Worm (Caenorhabditis elegans): ENCODE measurements around the gene tbc-6.

Gene tbc-6

DNA sequence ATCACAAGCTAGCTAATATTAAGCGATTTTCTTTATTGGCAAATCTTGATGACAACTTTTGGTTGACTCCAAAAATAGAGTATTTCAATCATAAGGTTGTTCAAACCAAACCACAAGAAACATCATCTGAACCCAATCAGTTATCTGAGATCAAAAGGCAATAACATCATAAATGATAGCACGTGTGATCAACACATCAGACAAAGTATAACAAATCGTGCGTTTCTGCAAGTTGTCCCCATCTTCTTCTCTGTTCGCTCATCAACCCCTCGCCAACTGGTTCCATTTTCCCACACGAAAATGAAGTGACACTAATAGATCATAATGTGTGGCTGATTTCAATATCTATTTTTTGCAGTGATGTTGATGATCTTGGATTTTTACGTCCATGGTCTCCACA, 1.4 kb downstream of the tbc-6 start (continued):
- TF ChIP-seq nhr-41 (GFP tag; IDR thresholded peaks at IDR 0.05), result peak; percentile 14; the same call in 1 of the 2 replicates
- no peak for TF ChIP-seq attf-4 (tag; optimal IDR thresholded peaks at IDR 0.05)
- peak; percentile 89 for TF ChIP-seq hlh-11 (tag; optimal IDR thresholded peaks at IDR 0.05)
- no peak for TF ChIP-seq lim-7 (GFP tag; IDR thresholded peaks at IDR 0.05)
- no peak for TF ChIP-seq ceh-44 (GFP tag; IDR thresholded peaks at IDR 0.05)
- no peak for TF ChIP-seq F49E8.2 (tag; optimal IDR thresholded peaks at IDR 0.05; ENCODE audit: borderline replicate concordance)
- peak; percentile 40 for TF ChIP-seq egl-27 (tag; optimal IDR thresholded peaks at IDR 0.05)
- TF ChIP-seq nhr-77 (tag; optimal IDR thresholded peaks at IDR 0.05), result peak; percentile 76
- TF ChIP-seq arid-1 (GFP tag; conservative IDR thresholded peaks at IDR 0.05), result no peak
- peak; percentile 54 for TF ChIP-seq mep-1 (tag; optimal IDR thresholded peaks at IDR 0.05)
- TF ChIP-seq mes-2 (tag; optimal IDR thresholded peaks at IDR 0.05; ENCODE audit: poor library complexity, severe bottlenecking), result peak; percentile 20
- TF ChIP-seq hlh-30 (tag; optimal IDR thresholded peaks at IDR 0.05; ENCODE audit: insufficient read depth), result peak; percentile 89
- no peak for TF ChIP-seq tag-97 (GFP tag; IDR thresholded peaks at IDR 0.05)
- TF ChIP-seq ceh-82 (tag; optimal IDR thresholded peaks at IDR 0.05), result no peak
- TF ChIP-seq mdl-1 (tag; optimal IDR thresholded peaks at IDR 0.05), result peak; percentile 73 to 97
- no peak for TF ChIP-seq set-16 (GFP tag; IDR thresholded peaks at IDR 0.05)
- no peak for TF ChIP-seq ces-1 (GFP tag; optimal IDR thresholded peaks at IDR 0.05)
- no peak for TF ChIP-seq php-3 (GFP tag; IDR thresholded peaks at IDR 0.05)
- TF ChIP-seq R02D3.7 (tag; optimal IDR thresholded peaks at IDR 0.05), result no peak
- TF ChIP-seq daf-19 (GFP tag; conservative IDR thresholded peaks at IDR 0.05), result no peak
- TF ChIP-seq hmg-1.1 (GFP tag; IDR thresholded peaks at IDR 0.05), result 0 out of 2 replicates have a peak, but pooled peaks have one; percentile 13
- TF ChIP-seq daf-12 (tag; optimal IDR thresholded peaks at IDR 0.05), result no peak
- no peak for TF ChIP-seq lin-39 (tag; optimal IDR thresholded peaks at IDR 0.05)
- TF ChIP-seq dmd-8 (GFP tag; IDR thresholded peaks at IDR 0.05), result no peak
- TF ChIP-seq saeg-2 (GFP tag; IDR thresholded peaks at IDR 0.05), result no peak
- no peak for TF ChIP-seq spr-1 (tag; optimal IDR thresholded peaks at IDR 0.05)
- peak; percentile 84 for TF ChIP-seq cey-2 (tag; optimal IDR thresholded peaks at IDR 0.05; ENCODE audit: borderline replicate concordance, insufficient read depth)
- TF ChIP-seq lin-29 (GFP tag; IDR thresholded peaks at IDR 0.05), result no peak
- no peak for TF ChIP-seq lin-38 (GFP tag; IDR thresholded peaks at IDR 0.05)
- peak; percentile 3 for TF ChIP-seq nhr-76 (tag; optimal IDR thresholded peaks at IDR 0.05)
- TF ChIP-seq skn-1 (tag; optimal IDR thresholded peaks at IDR 0.05), result no peak
- no peak for TF ChIP-seq sdz-12 (GFP tag; optimal IDR thresholded peaks at IDR 0.05)
- TF ChIP-seq madf-9 (GFP tag; conservative IDR thresholded peaks at IDR 0.05), result no peak
- no peak for TF ChIP-seq ZK546.5 (tag; optimal IDR thresholded peaks at IDR 0.05)
- TF ChIP-seq lin-15B (tag; optimal IDR thresholded peaks at IDR 0.05), result no peak
- TF ChIP-seq gei-8 (GFP tag; optimal IDR thresholded peaks at IDR 0.05), result no peak
- TF ChIP-seq T26A8.4 (GFP tag; IDR thresholded peaks at IDR 0.05), result 0 out of 2 replicates have a peak, but pooled peaks have one; percentile 20
- TF ChIP-seq ama-1 (optimal IDR thresholded peaks at IDR 0.05), result no peak
- TF ChIP-seq nhr-48 (tag; optimal IDR thresholded peaks at IDR 0.05), result peak; percentile 81
- no peak for TF ChIP-seq T20F7.1 (GFP tag; optimal IDR thresholded peaks at IDR 0.05)
- no peak for TF ChIP-seq zag-1 (tag; optimal IDR thresholded peaks at IDR 0.05)
- no peak for TF ChIP-seq nhr-102 (tag; optimal IDR thresholded peaks at IDR 0.05)
- TF ChIP-seq zip-11 (GFP tag; IDR thresholded peaks at IDR 0.05), result no peak
- TF ChIP-seq unc-130 (GFP tag; optimal IDR thresholded peaks at IDR 0.05), result no peak
- no peak for TF ChIP-seq D1046.2 (GFP tag; IDR thresholded peaks at IDR 0.05)
- TF ChIP-seq zfp-2 (tag; optimal IDR thresholded peaks at IDR 0.05), result no peak
- TF ChIP-seq egl-43 (GFP tag; IDR thresholded peaks at IDR 0.05), result no peak
- no peak for TF ChIP-seq F44E2.7 (GFP tag; IDR thresholded peaks at IDR 0.05)
- TF ChIP-seq unc-62 (GFP tag; optimal IDR thresholded peaks at IDR 0.05 in 1 of 2), result peak in 1 of 2 experiments; percentile 99
- no peak for TF ChIP-seq unc-62 (tag; optimal IDR thresholded peaks at IDR 0.05)
- peak in 1 of 2 experiments; percentile 80 for TF ChIP-seq hif-1 (tag; optimal IDR thresholded peaks at IDR 0.05)
- TF ChIP-seq lsy-2 (tag; optimal IDR thresholded peaks at IDR 0.05), result peak; percentile 25 to 61

Measured in whole organism, L4 larva.